Worm (Caenorhabditis elegans): Measurements from ENCODE around the gene tkt-1.

DNA sequence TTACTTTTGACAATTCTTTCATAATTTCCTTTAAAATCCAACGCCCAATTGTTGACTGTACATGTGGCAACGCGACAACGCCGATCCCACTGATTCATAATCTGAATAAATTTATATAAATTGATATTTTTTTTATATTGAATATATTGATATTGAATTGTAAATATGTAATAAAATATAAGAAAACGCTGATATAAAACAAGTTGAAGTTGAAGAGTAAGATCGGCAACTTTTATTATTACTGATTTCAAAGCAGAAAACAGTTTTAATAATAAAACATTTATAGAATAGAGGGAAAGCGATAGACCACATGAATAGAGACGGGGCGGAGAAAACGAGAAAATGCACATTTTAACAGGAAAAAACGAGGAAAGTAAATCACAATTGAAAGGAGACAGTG lies 24.2 kb upstream of the tkt-1 start, which contains the start of gene qns-1:
- TF ChIP-seq hmbx-1 (tag; optimal IDR thresholded peaks at IDR 0.05) (no peak), ama-1 (optimal IDR thresholded peaks at IDR 0.05) (no peak)

Data from whole organism, early embryonic.